Fruit fly (Drosophila melanogaster) whole organism, adult: ENCODE results near the gene amx.

ENCODE experiments used
- CG11617 ChIP-seq: fragments of 200-800 bp; sonication (Bioruptor generic); optimal IDR thresholded peaks from 2 replicates; lab custom pipeline; 2017; ENCODE audit warnings: mild to moderate bottlenecking, missing biosample characterization, missing genetic modification reagents, missing genetic modification characterization
- CG12768 ChIP-seq: fragments of 200-800 bp; sonication (Bioruptor generic); optimal IDR thresholded peaks from 2 replicates; lab custom pipeline; 2017; ENCODE audit warnings: missing biosample characterization, missing genetic modification characterization, mild to moderate bottlenecking, moderate library complexity, missing genetic modification reagents
- CG14711 ChIP-seq: fragments of 200-800 bp; sonication (Bioruptor generic); optimal IDR thresholded peaks from 2 replicates; lab custom pipeline; 2018; ENCODE audit warnings: missing biosample characterization, mild to moderate bottlenecking, missing genetic modification characterization, moderate library complexity
- CG1620 ChIP-seq: fragments of 200-800 bp; sonication (Bioruptor generic); optimal IDR thresholded peaks from 2 replicates; lab custom pipeline; 2016; ENCODE audit warnings: missing biosample characterization, missing genetic modification characterization
- CG33017 ChIP-seq: fragments of 200-800 bp; sonication (Bioruptor generic); optimal IDR thresholded peaks from 2 replicates; lab custom pipeline; 2018; ENCODE audit warnings: missing biosample characterization, mild to moderate bottlenecking, missing genetic modification characterization, moderate library complexity
- CG5204 ChIP-seq: fragments of 200-800 bp; sonication (Bioruptor generic); optimal IDR thresholded peaks from 2 replicates; lab custom pipeline; 2016; ENCODE audit warnings: missing biosample characterization, missing genetic modification characterization
- CG7045 ChIP-seq: fragments of 200-800 bp; sonication (Bioruptor generic); optimal IDR thresholded peaks from 2 replicates; lab custom pipeline; 2017; ENCODE audit warnings: missing biosample characterization, mild to moderate bottlenecking, missing genetic modification characterization
- CG7101 ChIP-seq: fragments of 200-800 bp; sonication (Bioruptor generic); optimal IDR thresholded peaks from 2 replicates; lab custom pipeline; 2018; ENCODE audit warnings: missing biosample characterization, mild to moderate bottlenecking, missing genetic modification characterization, moderate library complexity
- Clk ChIP-seq: fragments of 200-800 bp; sonication (Bioruptor generic); optimal IDR thresholded peaks from 2 replicates; lab custom pipeline; 2017; ENCODE audit warnings: missing biosample characterization, missing genetic modification characterization
- Crg-1 ChIP-seq: fragments of 200-800 bp; sonication (Bioruptor generic); optimal IDR thresholded peaks from 2 replicates; lab custom pipeline; 2016; ENCODE audit warnings: missing biosample characterization, missing genetic modification characterization
- Hr96 ChIP-seq: fragments of 200-800 bp; sonication (Bioruptor generic); optimal IDR thresholded peaks from 2 replicates; lab custom pipeline; 2016; ENCODE audit warnings: missing biosample characterization, missing genetic modification characterization
- Mnt ChIP-seq: fragments of 200-800 bp; sonication (Bioruptor generic); optimal IDR thresholded peaks from 2 replicates; lab custom pipeline; 2016; ENCODE audit warnings: missing biosample characterization, mild to moderate bottlenecking, missing genetic modification characterization
- bab1 ChIP-seq: fragments of 200-800 bp; sonication (Bioruptor generic); optimal IDR thresholded peaks from 3 replicates; lab custom pipeline; 2019; ENCODE audit warnings: missing biosample characterization, mild to moderate bottlenecking, missing genetic modification characterization, moderate library complexity
- cic ChIP-seq: fragments of 200-800 bp; sonication (Bioruptor generic); optimal IDR thresholded peaks from 2 replicates; lab custom pipeline; 2017; ENCODE audit warnings: missing biosample characterization, mild to moderate bottlenecking, missing genetic modification characterization, moderate library complexity
- cnc ChIP-seq, 2 experiments: fragments of >200 bp; optimal IDR thresholded peaks; 2 replicates each; lab custom pipeline; 2017
- kay ChIP-seq: fragments of 200-800 bp; sonication (Bioruptor generic); peaks from one replicate; lab custom pipeline; 2016; ENCODE audit warnings: missing biosample characterization, missing genetic modification characterization, borderline replicate concordance
- ovo ChIP-seq: fragments of 200-800 bp; sonication (Bioruptor generic); optimal IDR thresholded peaks from 2 replicates; lab custom pipeline; 2016; ENCODE audit warnings: missing biosample characterization, missing genetic modification characterization
- pad ChIP-seq: fragments of 200-800 bp; sonication (Bioruptor generic); optimal IDR thresholded peaks from 3 replicates; lab custom pipeline; 2017; ENCODE audit warnings: missing biosample characterization, missing genetic modification characterization, mild to moderate bottlenecking, moderate library complexity, missing genetic modification reagents
- tj ChIP-seq: fragments of 200-800 bp; sonication (Bioruptor generic); optimal IDR thresholded peaks from 3 replicates; lab custom pipeline; 2017; ENCODE audit warnings: missing biosample characterization, mild to moderate bottlenecking, missing genetic modification characterization, moderate library complexity
- toe ChIP-seq: fragments of 200-800 bp; sonication (Bioruptor generic); optimal IDR thresholded peaks from 2 replicates; lab custom pipeline; 2016; ENCODE audit warnings: missing biosample characterization, missing genetic modification characterization

Gene amx

DNA sequence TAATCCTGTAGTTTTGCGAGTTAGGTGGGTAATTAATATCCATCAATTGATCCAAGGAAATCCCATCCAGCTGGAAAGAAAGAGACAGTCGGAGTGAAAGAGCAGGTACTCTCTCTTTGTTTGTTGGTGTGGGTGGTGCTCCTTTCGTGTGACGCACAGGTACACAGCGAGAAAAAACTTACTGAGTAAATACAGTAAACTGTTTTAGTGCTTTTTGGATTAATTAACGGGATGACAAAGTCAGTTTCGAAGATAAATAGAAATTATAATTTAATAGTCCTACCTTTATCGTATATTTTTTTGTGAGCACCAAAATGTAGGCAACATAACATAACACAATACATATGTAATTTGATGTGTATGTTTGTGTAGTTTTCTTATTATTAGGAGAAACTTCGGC lies 904 bp upstream of the amx start:
- TF ChIP-seq Mnt (GFP tag; lab: Kevin White, UChicago) (no peak), Hr96 (GFP tag; lab: Kevin White, UChicago) (no peak), cic (GFP tag; lab: Kevin White, UChicago) (no peak), ovo (GFP tag; lab: Kevin White, UChicago) (no peak), Crg-1 (GFP tag; lab: Kevin White, UChicago) (no peak), pad (no peak), CG7045 (GFP tag; lab: Kevin White, UChicago) (no peak), toe (no peak), CG33017 (tag; lab: Kevin White, UChicago) (no peak), CG12768 (GFP tag; lab: Kevin White, UChicago) (no peak), tj (GFP tag; lab: Kevin White, UChicago) (no peak), CG14711 (tag; lab: Kevin White, UChicago) (no peak), kay (no peak), CG1620 (no peak), CG5204 (GFP tag; lab: Kevin White, UChicago) (no peak), CG7101 (tag; lab: Kevin White, UChicago) (no peak), CG11617 (GFP tag; lab: Kevin White, UChicago) (no peak), bab1 (GFP tag; lab: Kevin White, UChicago) (no peak), Clk (GFP tag; lab: Kevin White, UChicago) (no peak)

DNA sequence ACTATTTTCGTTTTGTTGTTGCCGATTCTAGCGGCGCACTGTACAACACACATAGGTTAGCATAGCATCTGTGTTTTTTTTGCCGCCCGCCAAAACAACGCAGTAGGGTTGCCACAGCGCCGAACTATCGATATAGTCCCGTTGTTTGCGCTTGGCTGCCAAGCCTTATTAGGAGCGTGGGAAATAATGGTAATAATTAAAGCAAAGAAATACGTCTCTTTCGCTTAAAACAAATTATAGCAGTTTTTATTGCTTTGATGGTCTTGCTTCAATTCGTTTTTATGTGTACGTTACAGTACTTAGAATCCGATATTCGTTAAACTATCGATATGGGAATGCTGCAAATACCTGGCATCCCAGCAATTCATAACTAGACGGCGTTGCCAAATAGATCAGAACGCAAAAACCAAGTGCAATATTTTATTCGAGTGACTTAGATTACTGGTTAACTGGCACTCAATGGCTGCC lies 3.7 kb downstream of the amx start, which contains the start of the genes mxc and Larp7:
Gene mxc (minus strand): TSS at position 51 of the 468 bp plus-strand sequence.
Gene Larp7 (plus strand): TSS at position 401 of the 468 bp plus-strand sequence.
- TF ChIP-seq CG11617 (GFP tag; lab: Kevin White, UChicago) (peak; percentile 79), cic (GFP tag; lab: Kevin White, UChicago) (no peak), Hr96 (GFP tag; lab: Kevin White, UChicago) (peak; percentile 82), CG14711 (tag; lab: Kevin White, UChicago) (peak; percentile 90), CG12768 (GFP tag; lab: Kevin White, UChicago) (no peak), Mnt (GFP tag; lab: Kevin White, UChicago) (peak; percentile 67), Clk (GFP tag; lab: Kevin White, UChicago) (no peak), ovo (GFP tag; lab: Kevin White, UChicago) (peak; percentile 89), tj (GFP tag; lab: Kevin White, UChicago) (peak; percentile 53), CG1620 (peak; percentile 86), kay (no peak), cnc (optimal IDR thresholded peaks at IDR 0.05; lab: Kevin White, UChicago) (no peak), CG5204 (GFP tag; lab: Kevin White, UChicago) (no peak), CG7045 (GFP tag; lab: Kevin White, UChicago) (peak; percentile 30), Crg-1 (GFP tag; lab: Kevin White, UChicago) (peak; percentile 84), toe (peak; percentile 80), bab1 (GFP tag; lab: Kevin White, UChicago) (peak; percentile 84), pad (peak; percentile 60), CG7101 (tag; lab: Kevin White, UChicago) (peak; percentile 71)

DNA sequence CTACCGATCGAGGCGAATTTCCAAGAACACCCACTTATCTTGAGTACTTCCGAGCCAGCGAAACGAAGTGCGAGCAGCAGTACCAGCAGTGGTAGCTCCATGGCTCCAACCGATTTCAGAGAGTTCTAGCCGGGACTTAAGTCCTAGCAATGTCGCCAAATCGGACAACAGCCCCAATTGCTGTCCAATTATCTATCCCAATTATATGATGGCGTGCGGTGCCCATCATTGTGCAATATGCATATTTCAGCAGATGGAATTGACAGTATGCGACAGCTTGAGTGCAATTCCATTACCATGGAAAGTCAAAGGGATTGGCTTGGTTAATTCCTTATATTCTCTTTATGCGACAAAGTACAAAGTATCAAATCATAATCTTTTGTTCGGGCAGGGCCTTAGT lies 10.7 kb downstream of the amx start, which contains the start of gene Ir8a:
Gene Ir8a (minus strand): TSS at position 101 of the 400 bp plus-strand sequence.
- TF ChIP-seq bab1 (GFP tag; lab: Kevin White, UChicago) (no peak), cic (GFP tag; lab: Kevin White, UChicago) (no peak), kay (no peak), CG7045 (GFP tag; lab: Kevin White, UChicago) (no peak), ovo (GFP tag; lab: Kevin White, UChicago) (no peak), pad (no peak), CG33017 (tag; lab: Kevin White, UChicago) (no peak), tj (GFP tag; lab: Kevin White, UChicago) (no peak), Clk (GFP tag; lab: Kevin White, UChicago) (no peak), CG11617 (GFP tag; lab: Kevin White, UChicago) (no peak), CG7101 (tag; lab: Kevin White, UChicago) (no peak), CG14711 (tag; lab: Kevin White, UChicago) (no peak), Hr96 (GFP tag; lab: Kevin White, UChicago) (no peak)

DNA sequence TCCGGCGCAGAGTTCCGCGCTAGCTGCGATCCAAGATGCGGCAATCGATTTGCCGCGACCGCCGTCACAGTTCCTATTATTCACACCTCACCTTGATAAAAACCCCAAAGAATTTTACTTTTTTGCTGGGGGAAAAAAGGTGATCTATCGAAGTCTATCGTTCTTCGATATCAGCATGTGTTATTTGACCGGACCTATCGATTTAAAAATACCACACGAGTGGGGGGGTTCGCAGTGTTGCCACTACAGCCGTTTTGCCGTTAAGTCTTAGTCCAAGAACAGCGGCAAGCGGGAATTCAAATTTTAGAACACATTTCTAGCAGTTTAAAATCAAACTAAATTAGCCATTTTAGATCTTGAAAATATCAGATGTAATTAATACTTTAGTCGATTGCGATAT lies 14.9 kb downstream of the amx start, which contains the start of gene CG12121:
Gene CG12121 (minus strand): TSS at position 180 of the 400 bp plus-strand sequence.
- TF ChIP-seq Hr96 (GFP tag; lab: Kevin White, UChicago) (no peak), pad (no peak), kay (no peak), CG12768 (GFP tag; lab: Kevin White, UChicago) (no peak), CG7101 (tag; lab: Kevin White, UChicago) (no peak), CG14711 (tag; lab: Kevin White, UChicago) (peak; percentile 31), bab1 (GFP tag; lab: Kevin White, UChicago) (peak; percentile 65)

DNA sequence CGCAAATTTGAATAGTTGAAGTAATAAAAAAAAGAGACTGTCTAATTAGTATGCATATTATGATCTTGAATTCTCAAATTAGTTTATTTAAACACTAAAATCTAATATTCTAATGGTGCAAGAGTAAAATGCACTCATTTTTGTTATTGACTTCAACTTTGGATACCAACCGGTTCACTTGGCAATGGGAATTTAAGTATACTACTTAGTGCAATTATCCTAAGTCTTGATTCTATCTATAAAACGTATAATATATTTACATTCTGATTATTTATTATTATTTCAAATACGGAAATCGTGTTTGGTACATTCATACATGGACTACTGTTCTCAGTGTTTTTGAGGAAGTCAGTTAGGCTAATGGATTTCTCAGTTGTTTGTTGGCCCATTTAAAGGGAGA lies 20.3 kb downstream of the amx start, which contains the start of gene Gr8a:
Gene Gr8a (plus strand): TSS at position 301 of the 400 bp plus-strand sequence.
- no peak for TF ChIP-seq tj (GFP tag; lab: Kevin White, UChicago)
- no peak for TF ChIP-seq Crg-1 (GFP tag; lab: Kevin White, UChicago)
- no peak for TF ChIP-seq CG7045 (GFP tag; lab: Kevin White, UChicago)
- TF ChIP-seq CG33017 (tag; lab: Kevin White, UChicago), result no peak
- no peak for TF ChIP-seq Clk (GFP tag; lab: Kevin White, UChicago)
- TF ChIP-seq CG14711 (tag; lab: Kevin White, UChicago), result no peak
- TF ChIP-seq cnc (optimal IDR thresholded peaks at IDR 0.05; lab: Kevin White, UChicago), result no peak
- no peak for TF ChIP-seq toe
- no peak for TF ChIP-seq CG1620
- TF ChIP-seq Hr96 (GFP tag; lab: Kevin White, UChicago), result no peak
- TF ChIP-seq ovo (GFP tag; lab: Kevin White, UChicago), result no peak
- TF ChIP-seq CG12768 (GFP tag; lab: Kevin White, UChicago), result no peak
- TF ChIP-seq pad, result no peak
- TF ChIP-seq cic (GFP tag; lab: Kevin White, UChicago), result no peak
- TF ChIP-seq CG11617 (GFP tag; lab: Kevin White, UChicago), result no peak
- no peak for TF ChIP-seq kay
